Fruit fly (Drosophila melanogaster): ENCODE measurements around the gene msps.

The msps gene

DNA sequence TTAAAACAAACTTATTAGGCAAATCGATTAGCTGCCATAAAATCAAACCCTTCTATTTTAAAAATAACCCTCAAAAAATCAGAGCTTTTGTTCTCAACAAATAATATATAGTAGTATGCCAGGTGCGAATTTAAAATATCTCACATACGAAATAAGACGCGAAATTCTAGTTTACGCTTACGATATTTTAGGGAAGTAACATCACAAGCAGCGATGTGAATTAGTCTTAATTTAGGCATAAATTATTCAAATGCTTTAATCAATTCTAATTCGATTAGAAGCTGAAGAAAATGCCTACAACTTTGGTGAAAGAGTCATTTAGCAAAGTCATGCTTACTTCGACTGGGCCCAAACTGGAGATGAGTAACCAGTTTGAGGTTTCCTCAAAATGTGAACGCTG, 33.0 kb downstream of the msps start, which contains the start of gene sxe2:
Gene sxe2 (plus strand): TSS at position 301 of the 400 bp plus-strand sequence.
- TF ChIP-seq Myc (optimal IDR thresholded peaks at IDR 0.05) (no peak), Sin3A (optimal IDR thresholded peaks at IDR 0.05) (no peak), h (optimal IDR thresholded peaks at IDR 0.05) (no peak), psq (optimal IDR thresholded peaks at IDR 0.05) (no peak), ttk (optimal IDR thresholded peaks at IDR 0.05) (no peak), insv (optimal IDR thresholded peaks at IDR 0.05) (no peak)

DNA sequence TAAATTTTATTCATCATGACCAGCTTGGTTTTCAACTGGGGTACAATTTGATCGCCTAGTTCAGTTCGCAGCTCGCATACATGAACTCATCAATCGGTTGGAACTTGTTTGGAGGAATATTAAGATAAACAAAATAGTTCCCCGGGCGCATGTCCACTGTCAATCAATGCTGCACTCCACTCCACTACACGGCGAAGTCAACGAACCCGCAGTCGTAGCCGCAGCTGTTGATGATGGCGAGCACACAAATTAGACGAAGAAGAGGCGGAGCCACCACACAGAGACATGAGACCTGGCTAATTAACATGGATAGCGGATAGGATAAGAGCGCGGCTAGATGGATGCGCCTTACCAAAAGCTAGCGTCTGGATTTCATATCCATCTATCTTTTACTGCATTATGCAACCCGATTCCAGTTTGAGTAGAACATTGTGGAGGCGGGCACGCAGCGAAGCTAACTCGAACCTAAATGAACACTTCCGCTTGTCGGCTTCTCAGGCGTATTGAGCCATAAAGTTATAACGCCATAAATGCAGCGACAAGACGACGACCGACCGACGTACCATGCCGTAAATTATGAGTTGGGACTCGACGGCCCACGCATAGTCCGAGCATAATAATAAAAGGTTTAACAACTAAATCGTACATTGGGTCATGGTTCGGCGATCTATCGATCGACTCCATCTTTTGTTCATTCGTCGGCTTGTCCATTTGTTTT, 41.5 kb downstream of the msps start:
- TF ChIP-seq h (optimal IDR thresholded peaks at IDR 0.05) (no peak), ttk (optimal IDR thresholded peaks at IDR 0.05) (no peak), psq (optimal IDR thresholded peaks at IDR 0.05) (no peak), insv (optimal IDR thresholded peaks at IDR 0.05) (no peak), Sin3A (optimal IDR thresholded peaks at IDR 0.05) (no peak), Myc (optimal IDR thresholded peaks at IDR 0.05) (no peak)

DNA sequence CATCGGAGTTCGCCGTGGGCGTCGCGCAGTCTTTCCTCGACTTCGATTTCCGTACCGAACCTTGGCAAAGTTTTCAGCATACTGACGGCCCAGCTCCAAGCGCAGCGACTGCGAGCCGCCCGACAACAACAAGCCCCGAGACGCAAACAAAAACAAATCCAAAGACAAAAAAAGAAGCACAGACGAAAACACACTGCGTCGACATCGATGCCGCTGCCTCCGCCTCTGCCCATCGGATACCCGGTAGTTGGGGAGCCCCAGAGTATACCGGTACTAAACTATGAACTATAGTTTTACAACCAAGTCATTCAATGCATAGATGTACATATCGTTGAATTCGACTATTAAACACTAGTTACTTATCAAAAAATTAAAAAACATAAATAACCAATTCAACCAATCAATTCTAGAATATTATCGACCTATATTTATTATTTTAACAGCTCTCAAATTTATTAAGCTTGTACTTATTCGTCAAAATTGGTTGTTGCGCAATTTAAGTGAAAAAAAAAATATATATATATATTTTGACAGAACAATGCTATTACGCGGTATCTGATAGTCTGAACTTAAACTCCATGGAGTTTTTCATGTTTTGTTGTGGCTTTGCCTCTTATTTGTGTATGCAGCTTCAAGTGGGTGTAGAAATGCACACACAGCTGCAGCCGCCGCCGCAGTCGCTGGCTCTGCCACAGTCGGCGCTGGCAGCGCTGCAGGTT, 43.6 kb downstream of the msps start:
- TF ChIP-seq h (optimal IDR thresholded peaks at IDR 0.05) (no peak), psq (optimal IDR thresholded peaks at IDR 0.05) (no peak), Sin3A (optimal IDR thresholded peaks at IDR 0.05) (no peak), ttk (optimal IDR thresholded peaks at IDR 0.05) (no peak), Myc (optimal IDR thresholded peaks at IDR 0.05) (no peak), insv (optimal IDR thresholded peaks at IDR 0.05) (no peak)

DNA sequence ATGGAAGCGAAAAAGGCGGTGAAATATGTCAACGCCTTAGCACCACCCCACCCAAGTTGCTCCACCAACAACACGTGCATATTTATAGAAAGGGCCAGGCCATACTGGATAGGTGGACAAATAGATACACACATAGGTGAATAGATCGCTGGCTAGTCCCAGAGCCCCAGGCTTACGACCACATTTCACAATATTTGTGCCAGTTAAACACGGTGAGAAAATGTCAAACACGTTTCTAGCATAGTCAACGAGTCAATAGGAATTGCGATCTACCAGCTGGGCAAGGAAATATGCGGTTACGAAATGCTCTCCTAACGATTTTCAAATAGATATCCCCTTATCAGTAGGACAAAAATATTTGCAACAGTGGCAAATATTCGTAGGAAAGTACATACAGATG, 44.3 kb downstream of the msps start:
- TF ChIP-seq psq (optimal IDR thresholded peaks at IDR 0.05), result no peak
- no peak for TF ChIP-seq Sin3A (optimal IDR thresholded peaks at IDR 0.05)
- TF ChIP-seq h (optimal IDR thresholded peaks at IDR 0.05), result no peak
- TF ChIP-seq insv (optimal IDR thresholded peaks at IDR 0.05), result no peak
- no peak for TF ChIP-seq Myc (optimal IDR thresholded peaks at IDR 0.05)
- TF ChIP-seq ttk (optimal IDR thresholded peaks at IDR 0.05), result no peak

DNA sequence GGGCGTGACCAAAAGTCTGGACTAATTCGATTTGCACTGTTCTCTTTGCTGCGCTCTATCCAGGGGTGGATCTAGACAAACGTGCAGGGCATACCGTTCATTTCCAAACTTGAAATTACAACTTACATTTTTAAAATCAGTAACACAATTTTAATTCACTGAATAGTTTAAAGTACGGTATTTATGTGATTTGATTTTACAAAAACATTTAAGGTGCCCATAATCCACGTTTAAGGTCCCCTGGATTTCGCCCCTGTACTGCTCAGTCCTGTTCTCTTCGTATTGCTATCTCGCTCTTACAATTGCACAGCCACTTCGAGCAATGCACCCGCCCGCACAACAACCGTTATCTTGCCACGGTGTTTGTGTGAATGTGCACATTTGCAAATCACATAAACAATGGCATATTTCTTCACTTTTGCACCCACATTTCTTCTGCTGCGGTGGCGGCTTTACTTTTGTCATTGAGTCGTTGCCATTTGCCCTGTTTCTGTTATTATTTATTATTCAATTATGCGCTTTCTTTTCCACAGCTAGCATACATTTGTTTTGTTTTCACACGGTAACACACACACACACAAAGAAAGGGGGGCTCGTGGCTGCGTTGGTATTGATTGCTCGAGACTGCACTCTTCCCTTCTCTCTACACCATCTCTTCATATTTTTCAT, 47.2 kb downstream of the msps start:
- TF ChIP-seq Myc (optimal IDR thresholded peaks at IDR 0.05) (no peak), h (optimal IDR thresholded peaks at IDR 0.05) (no peak), psq (optimal IDR thresholded peaks at IDR 0.05) (no peak), ttk (optimal IDR thresholded peaks at IDR 0.05) (no peak), insv (optimal IDR thresholded peaks at IDR 0.05) (no peak), Sin3A (optimal IDR thresholded peaks at IDR 0.05) (no peak)

DNA sequence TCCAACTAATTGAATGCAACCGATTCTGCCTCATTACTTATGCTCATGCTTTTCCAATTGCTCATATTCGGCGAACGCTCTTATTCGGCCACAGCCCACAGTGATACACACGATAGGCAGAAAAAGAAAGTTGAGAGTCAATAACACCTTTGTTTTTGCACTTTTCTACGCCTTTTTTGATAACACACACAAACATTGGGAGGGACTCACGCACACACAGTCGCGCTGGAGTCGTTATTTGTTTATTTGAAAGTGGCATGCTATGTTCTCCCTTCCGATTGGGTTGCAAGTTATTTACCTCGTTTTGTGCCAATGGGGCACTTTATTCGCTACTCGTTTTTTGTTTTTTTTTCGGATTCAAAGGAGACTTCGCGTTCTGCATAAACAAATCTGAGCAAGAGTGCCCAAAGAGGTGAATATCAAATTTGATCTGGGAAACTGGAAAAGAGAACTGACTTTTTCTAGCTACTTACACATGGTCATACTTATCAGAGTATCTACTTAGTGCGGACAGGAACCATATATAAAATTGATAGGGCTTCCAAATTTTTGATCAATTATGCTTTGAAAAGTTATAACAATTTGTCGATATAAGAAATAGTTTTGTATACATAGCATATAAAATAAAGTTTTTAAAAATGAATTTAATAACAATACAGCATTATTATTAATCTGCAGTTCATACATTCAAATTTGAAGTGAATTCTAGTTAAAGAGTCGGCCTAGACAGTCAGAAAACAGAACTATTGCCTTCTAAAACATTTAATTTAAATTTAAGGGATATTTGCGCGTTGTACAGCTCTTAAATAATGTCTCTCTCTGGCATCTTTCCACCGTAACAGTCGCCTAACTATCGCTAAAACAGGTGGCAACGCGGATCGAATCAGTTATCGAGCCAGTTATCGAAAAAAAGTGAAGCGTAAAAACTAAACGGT, 48.0 kb downstream of the msps start, which contains the start of the genes Mhcl and Akt:
Gene Mhcl (minus strand): TSS at position 429 of the 935 bp plus-strand sequence.
Gene Akt (plus strand): TSS at position 896 of the 935 bp plus-strand sequence.
- TF ChIP-seq psq (optimal IDR thresholded peaks at IDR 0.05), result no peak
- TF ChIP-seq h (optimal IDR thresholded peaks at IDR 0.05), result no peak
- TF ChIP-seq Sin3A (optimal IDR thresholded peaks at IDR 0.05), result no peak
- TF ChIP-seq insv (optimal IDR thresholded peaks at IDR 0.05), result no peak
- TF ChIP-seq Myc (optimal IDR thresholded peaks at IDR 0.05), result no peak
- TF ChIP-seq ttk (optimal IDR thresholded peaks at IDR 0.05), result no peak

DNA sequence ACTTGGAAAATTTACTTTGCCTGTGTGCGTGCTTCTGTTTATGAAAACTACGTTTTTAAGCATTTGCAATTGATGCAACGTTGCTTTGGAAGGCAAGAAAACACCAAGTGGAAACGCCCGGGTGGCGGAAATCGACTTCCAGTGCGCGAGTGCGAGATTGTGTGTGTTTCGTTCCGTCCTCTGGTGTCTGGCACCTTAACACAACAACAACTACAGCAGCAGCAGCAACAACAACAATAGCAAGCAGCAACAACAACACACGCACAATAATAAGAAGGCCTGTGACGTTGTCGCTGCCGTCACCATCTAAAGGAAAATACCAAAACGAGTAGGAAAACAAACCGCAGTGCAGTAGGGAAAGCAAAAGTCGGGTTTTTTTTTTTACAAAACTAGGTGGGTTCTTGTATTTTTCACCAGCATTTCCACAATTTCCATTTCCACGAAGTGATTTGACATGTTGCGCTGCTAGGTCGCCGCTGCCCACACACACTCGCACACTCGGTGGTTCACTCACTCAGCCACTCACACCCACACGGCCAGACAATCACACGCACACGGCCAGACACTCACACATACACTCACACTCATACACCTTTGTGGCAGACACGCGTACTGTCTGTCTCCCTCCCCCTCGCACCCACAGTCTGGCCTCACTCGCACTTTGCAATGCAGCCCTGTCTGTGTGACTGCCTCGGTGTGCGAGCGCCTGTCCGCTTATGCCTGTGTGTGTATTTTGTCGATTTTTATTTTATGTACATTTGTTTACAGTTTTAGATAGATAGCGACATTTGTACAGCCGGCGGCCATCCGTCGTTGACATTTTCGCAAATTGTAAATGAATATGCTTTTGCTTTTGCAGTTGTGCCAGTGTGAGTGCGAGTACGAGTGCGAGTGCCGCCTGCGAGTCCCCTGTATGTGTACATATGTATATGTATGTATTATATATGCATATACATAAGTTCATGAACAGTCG, 49.0 kb downstream of the msps start:
- TF ChIP-seq h (optimal IDR thresholded peaks at IDR 0.05), result no peak
- no peak for TF ChIP-seq ttk (optimal IDR thresholded peaks at IDR 0.05)
- no peak for TF ChIP-seq Sin3A (optimal IDR thresholded peaks at IDR 0.05)
- TF ChIP-seq psq (optimal IDR thresholded peaks at IDR 0.05), result no peak
- no peak for TF ChIP-seq Myc (optimal IDR thresholded peaks at IDR 0.05)
- no peak for TF ChIP-seq insv (optimal IDR thresholded peaks at IDR 0.05)

DNA sequence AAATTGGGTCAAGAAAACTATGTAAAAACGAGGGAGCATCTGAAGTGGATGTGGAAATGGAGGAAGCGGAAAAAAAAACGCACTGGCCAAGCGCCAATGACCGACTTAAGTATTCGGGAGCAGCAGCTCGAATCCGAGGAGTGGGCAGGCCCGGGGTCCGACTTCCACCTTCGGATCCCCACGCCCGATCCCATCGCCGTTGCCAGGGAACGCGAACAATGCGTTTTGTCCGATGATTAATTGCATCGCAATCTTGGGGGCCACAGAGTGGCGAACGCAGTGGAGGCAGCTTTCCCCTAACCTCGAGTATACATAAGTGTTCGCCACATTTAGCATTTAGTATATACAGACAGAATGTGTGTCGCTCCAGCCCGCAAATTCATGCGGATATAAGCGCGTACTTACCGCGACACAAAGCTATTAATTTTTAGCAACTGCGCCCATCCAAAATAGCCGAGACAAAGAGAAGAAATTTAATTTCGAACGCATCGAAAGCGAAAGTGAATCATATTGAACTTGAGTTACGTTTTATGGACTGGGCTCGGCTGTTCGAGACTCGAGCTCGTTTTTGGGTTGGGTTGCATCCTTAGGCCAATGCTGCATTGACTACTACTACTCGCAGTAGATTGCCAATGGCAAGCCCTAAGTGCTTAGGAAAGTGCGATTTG, 55.3 kb downstream of the msps start:
- TF ChIP-seq h (optimal IDR thresholded peaks at IDR 0.05), result no peak
- no peak for TF ChIP-seq ttk (optimal IDR thresholded peaks at IDR 0.05)
- no peak for TF ChIP-seq psq (optimal IDR thresholded peaks at IDR 0.05)
- no peak for TF ChIP-seq Myc (optimal IDR thresholded peaks at IDR 0.05)
- no peak for TF ChIP-seq insv (optimal IDR thresholded peaks at IDR 0.05)
- TF ChIP-seq Sin3A (optimal IDR thresholded peaks at IDR 0.05), result no peak

Data from Kc167 (cell line).